Worm (Caenorhabditis elegans) whole organism, young adult: ENCODE measurements around the gene str-188.

ENCODE experiments used
- B0019.2 ChIP-seq: fragments of 200-800 bp; sonication (Bioruptor generic); conservative IDR thresholded peaks from 2 replicates; pipeline ENCODE4 v1.3.6; 2022; ENCODE audit warnings: missing genetic modification reagents, missing genetic modification characterization, missing compliant biosample characterization
- C17E4.6 ChIP-seq: fragments of 200-800 bp; sonication (Bioruptor generic); IDR thresholded peaks from 2 replicates; pipeline ENCODE4 v1.3.6; 2022; ENCODE audit warnings: missing genetic modification reagents, missing genetic modification characterization, missing compliant biosample characterization
- F10E7.11 ChIP-seq: sonication (generic microtip); optimal IDR thresholded peaks from 2 replicates; lab custom pipeline; 2017; ENCODE audit warnings: mild to moderate bottlenecking, missing genetic modification characterization, moderate library complexity, missing compliant biosample characterization
- F33H1.4 ChIP-seq: fragments of 200-800 bp; sonication (Bioruptor generic); IDR thresholded peaks from 2 replicates; pipeline ENCODE4 v1.3.6; 2022; ENCODE audit warnings: missing genetic modification reagents, missing genetic modification characterization, missing compliant biosample characterization
- F49E8.2 ChIP-seq: sonication (generic microtip); optimal IDR thresholded peaks from 3 replicates; lab custom pipeline; 2017; ENCODE audit warnings: missing genetic modification characterization, mild to moderate bottlenecking, missing compliant biosample characterization, antibody characterized with exemption, moderate library complexity; ENCODE audit not compliant: insufficient read depth
- F55B11.4 ChIP-seq: sonication (generic microtip); optimal IDR thresholded peaks from 2 replicates; lab custom pipeline; 2016; ENCODE audit warnings: missing compliant biosample characterization, missing genetic modification characterization, borderline replicate concordance; ENCODE audit not compliant: insufficient read depth
- T26A5.8 ChIP-seq: sonication (generic microtip); optimal IDR thresholded peaks from 2 replicates; lab custom pipeline; 2016; ENCODE audit warnings: missing genetic modification characterization, missing compliant biosample characterization
- Y67H2A.10 ChIP-seq: fragments of 200-800 bp; sonication (Bioruptor generic); conservative IDR thresholded peaks from 2 replicates; pipeline ENCODE4 v1.3.6; 2022; ENCODE audit warnings: missing genetic modification reagents, missing genetic modification characterization, missing compliant biosample characterization
- Y79H2A.3 ChIP-seq: fragments of 200-800 bp; sonication (Bioruptor generic); conservative IDR thresholded peaks from 2 replicates; pipeline ENCODE4 v1.3.6; 2022; ENCODE audit warnings: missing genetic modification reagents, missing genetic modification characterization, missing compliant biosample characterization
- Y95B8A.8 ChIP-seq: fragments of 200-800 bp; sonication (Bioruptor generic); IDR thresholded peaks from 2 replicates; pipeline ENCODE4 v1.3.6; 2022; ENCODE audit warnings: missing genetic modification reagents, missing genetic modification characterization, missing compliant biosample characterization
- aptf-3 ChIP-seq: fragments of 200-800 bp; sonication (Bioruptor generic); IDR thresholded peaks from 2 replicates; pipeline ENCODE4 v1.3.6; 2022; ENCODE audit warnings: missing genetic modification characterization, missing compliant biosample characterization
- atf-7 ChIP-seq: sonication (generic microtip); optimal IDR thresholded peaks from 2 replicates; lab custom pipeline; 2017; ENCODE audit warnings: mild to moderate bottlenecking, missing genetic modification characterization, missing compliant biosample characterization
- athp-1 ChIP-seq: sonication (generic microtip); optimal IDR thresholded peaks from 2 replicates; lab custom pipeline; 2017; ENCODE audit warnings: mild to moderate bottlenecking, missing genetic modification characterization, missing compliant biosample characterization
- attf-3 ChIP-seq: fragments of 200-800 bp; sonication (Bioruptor generic); conservative IDR thresholded peaks from 2 replicates; pipeline ENCODE4 v1.3.6; 2022; ENCODE audit warnings: missing genetic modification reagents, missing genetic modification characterization, missing compliant biosample characterization
- attf-6 ChIP-seq: fragments of 200-800 bp; sonication (Bioruptor generic); IDR thresholded peaks from 2 replicates; pipeline ENCODE4 v1.3.6; 2022; ENCODE audit warnings: missing genetic modification reagents, missing genetic modification characterization, missing compliant biosample characterization
- bed-2 ChIP-seq: fragments of 200-800 bp; sonication (Bioruptor generic); IDR thresholded peaks from 2 replicates; pipeline ENCODE4 v1.3.6; 2022; ENCODE audit warnings: missing genetic modification reagents, missing genetic modification characterization, missing compliant biosample characterization
- cebp-1 ChIP-seq, 2 experiments: fragments of 200-800 bp in 1 of 2; sonication (Bioruptor generic) in 1 of 2; sonication (generic microtip) in 1 of 2; IDR thresholded peaks in 1 of 2; optimal IDR thresholded peaks in 1 of 2; 2 replicates each; pipeline versions ENCODE4 v1.3.6 to Lab custom; 2017 to 2022; ENCODE audit warnings: missing compliant biosample characterization in 2 of 2, missing genetic modification characterization in 2 of 2, mild to moderate bottlenecking in 1 of 2, missing genetic modification reagents in 1 of 2, moderate library complexity in 1 of 2
- ceh-58 ChIP-seq: fragments of 200-800 bp; sonication (Bioruptor generic); IDR thresholded peaks from 2 replicates; pipeline ENCODE4 v1.3.6; 2022; ENCODE audit warnings: missing genetic modification characterization, missing compliant biosample characterization
- ceh-79 ChIP-seq: sonication (generic microtip); optimal IDR thresholded peaks from 2 replicates; lab custom pipeline; 2017; ENCODE audit warnings: mild to moderate bottlenecking, missing genetic modification characterization, missing compliant biosample characterization
- ceh-91 ChIP-seq: fragments of 200-800 bp; sonication (Bioruptor generic); IDR thresholded peaks from 2 replicates; pipeline ENCODE4 v1.3.6; 2022; ENCODE audit warnings: missing genetic modification reagents, missing genetic modification characterization, missing compliant biosample characterization
- chd-7 ChIP-seq: sonication (generic microtip); optimal IDR thresholded peaks from 2 replicates; lab custom pipeline; 2016; ENCODE audit warnings: mild to moderate bottlenecking, missing genetic modification characterization, moderate library complexity, missing compliant biosample characterization
- dox-1 ChIP-seq: fragments of 200-800 bp; sonication (Bioruptor generic); IDR thresholded peaks from 2 replicates; pipeline ENCODE4 v1.3.6; 2022; ENCODE audit warnings: missing genetic modification reagents, missing genetic modification characterization, missing compliant biosample characterization
- efl-1 ChIP-seq: fragments of 150-350 bp; optimal IDR thresholded peaks from 2 replicates; lab custom pipeline; 2014; ENCODE audit warnings: missing biosample characterization, missing genetic modification reagents, missing genetic modification characterization
- ekl-4 ChIP-seq: fragments of 200-800 bp; sonication (Bioruptor generic); IDR thresholded peaks from 2 replicates; pipeline ENCODE4 v1.3.6; 2022; ENCODE audit warnings: missing genetic modification reagents, missing genetic modification characterization, missing compliant biosample characterization
- ets-4 ChIP-seq: fragments of 200-800 bp; sonication (Bioruptor generic); optimal IDR thresholded peaks from 2 replicates; lab custom pipeline; 2018; ENCODE audit warnings: mild to moderate bottlenecking, missing genetic modification characterization, missing compliant biosample characterization
- him-1 ChIP-seq: sonication (generic microtip); optimal IDR thresholded peaks from 2 replicates; lab custom pipeline; 2016; ENCODE audit warnings: missing genotype, missing genetic modification reagents, missing genetic modification characterization, missing compliant biosample characterization
- hlh-12 ChIP-seq: sonication (generic microtip); optimal IDR thresholded peaks from 2 replicates; lab custom pipeline; 2016; ENCODE audit warnings: missing genetic modification characterization, missing compliant biosample characterization
- hmg-1.2 ChIP-seq: fragments of 200-800 bp; sonication (Bioruptor generic); IDR thresholded peaks from 2 replicates; pipeline ENCODE4 v1.3.6; 2022; ENCODE audit warnings: missing genetic modification reagents, missing genetic modification characterization, missing compliant biosample characterization
- hrde-1 ChIP-seq: sonication (generic microtip); optimal IDR thresholded peaks from 2 replicates; lab custom pipeline; 2016; ENCODE audit warnings: missing genetic modification characterization, mild to moderate bottlenecking, missing compliant biosample characterization, moderate library complexity, missing genotype, missing genetic modification reagents, borderline replicate concordance
- hsf-1 ChIP-seq: fragments of 200-800 bp; sonication (Bioruptor generic); IDR thresholded peaks from 2 replicates; pipeline ENCODE4 v1.3.6; 2022; ENCODE audit warnings: missing genetic modification reagents, missing genetic modification characterization, missing compliant biosample characterization
- let-607 ChIP-seq, 2 experiments: fragments of 200-800 bp in 1 of 2; sonication (Bioruptor generic) in 1 of 2; sonication (generic microtip) in 1 of 2; optimal IDR thresholded peaks; 2 replicates each; lab custom pipeline; 2016 to 2018; ENCODE audit warnings: mild to moderate bottlenecking in 2 of 2, missing compliant biosample characterization in 2 of 2, missing genetic modification characterization in 2 of 2, moderate library complexity in 2 of 2, missing genotype in 1 of 2
- lin-26 ChIP-seq: fragments of 200-800 bp; sonication (Bioruptor generic); IDR thresholded peaks from 2 replicates; pipeline ENCODE4 v1.3.6; 2022; ENCODE audit warnings: missing genetic modification reagents, missing genetic modification characterization, missing compliant biosample characterization
- lin-40 ChIP-seq: sonication (generic microtip); optimal IDR thresholded peaks from 2 replicates; lab custom pipeline; 2016; ENCODE audit warnings: missing genetic modification characterization, mild to moderate bottlenecking, missing compliant biosample characterization, missing genotype, missing genetic modification reagents
- lin-54 ChIP-seq: fragments of 200-800 bp; sonication (Bioruptor generic); optimal IDR thresholded peaks from 2 replicates; lab custom pipeline; 2018; ENCODE audit warnings: mild to moderate bottlenecking, missing genetic modification characterization, missing compliant biosample characterization
- madf-6 ChIP-seq: fragments of 200-800 bp; sonication (Bioruptor generic); IDR thresholded peaks from 2 replicates; pipeline ENCODE4 v1.3.6; 2022; ENCODE audit warnings: missing genetic modification reagents, missing genetic modification characterization, missing compliant biosample characterization
- madf-8 ChIP-seq: fragments of 200-800 bp; sonication (Bioruptor generic); conservative IDR thresholded peaks from 2 replicates; pipeline ENCODE4 v1.3.6; 2022; ENCODE audit warnings: missing genetic modification reagents, missing genetic modification characterization, missing compliant biosample characterization
- mel-28 ChIP-seq: sonication (generic microtip); optimal IDR thresholded peaks from 2 replicates; lab custom pipeline; 2016; ENCODE audit warnings: borderline replicate concordance, mild to moderate bottlenecking, missing genetic modification characterization, missing compliant biosample characterization
- nfya-1 ChIP-seq: sonication (generic microtip); optimal IDR thresholded peaks from 2 replicates; lab custom pipeline; 2017; ENCODE audit warnings: antibody characterized with exemption, missing compliant biosample characterization, missing genetic modification characterization, borderline replicate concordance; ENCODE audit not compliant: insufficient read depth
- rcor-1 ChIP-seq: fragments of 200-800 bp; sonication (Bioruptor generic); IDR thresholded peaks from 2 replicates; pipeline ENCODE4 v1.3.6; 2022; ENCODE audit warnings: missing genetic modification reagents, missing genetic modification characterization, missing compliant biosample characterization
- rec-8 ChIP-seq, 2 experiments: sonication (generic microtip); optimal IDR thresholded peaks; 2 replicates each; lab custom pipeline; 2016; ENCODE audit warnings: mild to moderate bottlenecking in 2 of 2, missing genetic modification characterization in 2 of 2, missing genetic modification reagents in 2 of 2, missing genotype in 2 of 2, missing biosample characterization in 1 of 2, missing compliant biosample characterization in 1 of 2, moderate library complexity in 1 of 2
- tlf-1 ChIP-seq: fragments of 200-800 bp; sonication (Bioruptor generic); optimal IDR thresholded peaks from 2 replicates; lab custom pipeline; 2018; ENCODE audit warnings: mild to moderate bottlenecking, missing genetic modification characterization, missing compliant biosample characterization
- xnd-1 ChIP-seq: sonication (generic microtip); optimal IDR thresholded peaks from 2 replicates; lab custom pipeline; 2016; ENCODE audit warnings: missing genotype, missing genetic modification reagents, missing genetic modification characterization, missing compliant biosample characterization
- ztf-25 ChIP-seq: fragments of 200-800 bp; sonication (Bioruptor generic); IDR thresholded peaks from 2 replicates; pipeline ENCODE4 v1.3.6; 2022; ENCODE audit warnings: missing genetic modification reagents, missing genetic modification characterization, missing compliant biosample characterization
- ztf-26 ChIP-seq: sonication (generic microtip); optimal IDR thresholded peaks from 2 replicates; lab custom pipeline; 2017; ENCODE audit warnings: missing genetic modification characterization, missing compliant biosample characterization

Gene str-188

ce11 chrV:9685559-9685958 is 30.9 kb upstream of the str-188 start, which contains the start of gene ZK287.4:
Gene ZK287.4 (minus strand): TSS chrV:9685659.
- TF ChIP-seq lin-54 (GFP tag; lab: Kevin White, UChicago) (no peak), B0019.2 (GFP tag; lab: Robert Waterston, UW) (no peak), attf-3 (GFP tag; lab: Robert Waterston, UW) (no peak), cebp-1 (GFP tag; IDR thresholded peaks at IDR 0.05; lab: Robert Waterston, UW) (no peak), cebp-1 (tag; optimal IDR thresholded peaks at IDR 0.05; lab: Kevin White, UChicago) (no peak), mel-28 (tag; lab: Kevin White, UChicago) (no peak), efl-1 (GFP tag; lab: Kevin White, UChicago) (no peak)

ce11 chrV:9689364-9689763 is 27.1 kb upstream of the str-188 start:
- peak in 1 of 2 experiments; percentile 1 for TF ChIP-seq let-607 (tag; optimal IDR thresholded peaks at IDR 0.05; lab: Kevin White, UChicago)
- no peak for TF ChIP-seq cebp-1 (GFP tag; IDR thresholded peaks at IDR 0.05; lab: Robert Waterston, UW)
- no peak for TF ChIP-seq cebp-1 (tag; optimal IDR thresholded peaks at IDR 0.05; lab: Kevin White, UChicago)
- no peak for TF ChIP-seq dox-1 (GFP tag; lab: Robert Waterston, UW)
- TF ChIP-seq ztf-26 (tag; lab: Kevin White, UChicago) = no peak
- no peak for TF ChIP-seq ets-4 (GFP tag; lab: Kevin White, UChicago)
- TF ChIP-seq rec-8 (tag; optimal IDR thresholded peaks at IDR 0.05; lab: Kevin White, UChicago) = no peak
- no peak for TF ChIP-seq F10E7.11 (tag; lab: Kevin White, UChicago)
- peak; percentile 55 for TF ChIP-seq attf-6 (GFP tag; lab: Robert Waterston, UW)
- peak; percentile 71 for TF ChIP-seq ceh-79 (tag; lab: Kevin White, UChicago)
- TF ChIP-seq atf-7 (tag; lab: Kevin White, UChicago) = no peak
- peak; percentile 28; the same call in 1 of the 2 replicates for TF ChIP-seq C17E4.6 (GFP tag; lab: Robert Waterston, UW)
- TF ChIP-seq him-1 (tag; lab: Kevin White, UChicago) = no peak
- TF ChIP-seq athp-1 (tag; lab: Kevin White, UChicago) = peak; percentile 36
- no peak for TF ChIP-seq Y67H2A.10 (GFP tag; lab: Robert Waterston, UW)
- TF ChIP-seq madf-8 = no peak
- peak; percentile 83; the same call in 1 of the 2 replicates for TF ChIP-seq Y79H2A.3 (GFP tag; lab: Robert Waterston, UW)
- TF ChIP-seq F49E8.2 = peak; percentile 45
- no peak for TF ChIP-seq Y95B8A.8 (GFP tag; lab: Robert Waterston, UW)
- no peak for TF ChIP-seq aptf-3 (GFP tag; lab: Robert Waterston, UW)
- TF ChIP-seq F33H1.4 (GFP tag; lab: Robert Waterston, UW) = no peak
- peak; percentile 17; the same call in 1 of the 2 replicates for TF ChIP-seq ceh-91 (GFP tag; lab: Robert Waterston, UW)
- TF ChIP-seq hrde-1 (tag; lab: Kevin White, UChicago) = no peak
- TF ChIP-seq T26A5.8 (tag; lab: Kevin White, UChicago) = no peak
- TF ChIP-seq ekl-4 (GFP tag; lab: Robert Waterston, UW) = peak; percentile 64; the same call in 1 of the 2 replicates
- peak; percentile 24; the same call in 1 of the 2 replicates for TF ChIP-seq hmg-1.2 (GFP tag; lab: Robert Waterston, UW)
- no peak for TF ChIP-seq F55B11.4
- TF ChIP-seq lin-26 (GFP tag; lab: Robert Waterston, UW) = 0 out of 2 replicates have a peak, but pooled peaks have one; percentile 28
- TF ChIP-seq chd-7 (tag; lab: Kevin White, UChicago) = no peak
- TF ChIP-seq rcor-1 = peak; percentile 25; the same call in 1 of the 2 replicates
- TF ChIP-seq nfya-1 (tag; lab: Kevin White, UChicago) = no peak
- no peak for TF ChIP-seq hlh-12 (tag; lab: Kevin White, UChicago)
- TF ChIP-seq lin-54 (GFP tag; lab: Kevin White, UChicago) = no peak
- no peak for TF ChIP-seq ceh-58
- 0 out of 2 replicates have a peak, but pooled peaks have one; percentile 37 for TF ChIP-seq ztf-25 (GFP tag; lab: Robert Waterston, UW)
- TF ChIP-seq tlf-1 = peak; percentile 26
- TF ChIP-seq madf-6 = peak; percentile 67
- TF ChIP-seq xnd-1 (tag; lab: Kevin White, UChicago) = no peak
- peak; percentile 44; the same call in 1 of the 2 replicates for TF ChIP-seq hsf-1 (GFP tag; lab: Robert Waterston, UW)
- no peak for TF ChIP-seq lin-40
- TF ChIP-seq bed-2 (GFP tag; lab: Robert Waterston, UW) = no peak
